Worm (Caenorhabditis elegans) whole organism, L3 larva: Measurements from ENCODE around the gene gpc-1.

ENCODE experiments used
- ama-1 ChIP-seq: fragments of 150-350 bp; optimal IDR thresholded peaks from 2 replicates; lab custom pipeline; 2018
- fos-1 ChIP-seq: fragments of 150-350 bp; optimal IDR thresholded peaks from 2 replicates; lab custom pipeline; 2014; ENCODE audit warnings: missing biosample characterization, missing genetic modification characterization
- tbx-2 ChIP-seq: sonication (generic microtip); optimal IDR thresholded peaks from 2 replicates; lab custom pipeline; 2016; ENCODE audit warnings: mild to moderate bottlenecking, missing genetic modification characterization, missing compliant biosample characterization
- ztf-11 ChIP-seq: fragments of 150-350 bp; optimal IDR thresholded peaks from 2 replicates; lab custom pipeline; 2014; ENCODE audit warnings: missing biosample characterization, missing genetic modification characterization

DNA sequence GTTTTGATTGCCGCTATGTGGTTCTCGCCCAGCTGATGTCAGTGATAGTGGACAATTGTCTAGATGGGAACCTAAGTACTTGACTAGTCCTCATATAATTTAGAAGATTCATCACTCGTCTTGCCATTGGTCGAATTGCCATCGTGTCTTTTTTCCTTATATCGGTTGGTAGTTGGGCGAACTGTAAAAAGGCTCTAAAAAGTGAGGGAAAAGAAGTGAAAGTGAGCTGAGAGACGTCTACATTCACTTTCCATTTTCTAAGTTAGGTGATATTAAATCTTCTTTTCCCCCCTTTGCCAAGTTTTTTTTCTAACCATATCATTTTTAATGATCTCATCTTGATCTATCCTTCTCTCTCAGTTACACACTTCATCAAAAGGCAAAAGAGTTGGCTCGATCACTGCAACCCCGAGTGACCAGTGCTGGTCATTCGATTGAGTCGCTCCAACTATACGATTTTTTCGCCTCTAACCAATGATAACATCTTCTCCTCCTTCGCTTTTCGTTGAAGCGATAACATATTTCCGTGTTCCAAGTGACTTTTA is 9.9 kb downstream of the gpc-1 start:
- no peak for TF ChIP-seq ztf-11
- TF ChIP-seq tbx-2 (tag; lab: Kevin White, UChicago): no peak
- no peak for TF ChIP-seq ama-1 (lab: Kevin White, UChicago)
- no peak for TF ChIP-seq fos-1 (tag; lab: Kevin White, UChicago)
